Worm (Caenorhabditis elegans) whole organism, L4 larva: ENCODE measurements around the gene T04A11.1.

ENCODE experiments used
- F10B5.3 ChIP-seq: sonication (generic microtip); optimal IDR thresholded peaks from 2 replicates; lab custom pipeline; 2016; ENCODE audit warnings: mild to moderate bottlenecking, missing genetic modification characterization, missing compliant biosample characterization
- dve-1 ChIP-seq: sonication (generic microtip); optimal IDR thresholded peaks from 2 replicates; lab custom pipeline; 2017; ENCODE audit warnings: antibody characterized with exemption, mild to moderate bottlenecking, missing genetic modification characterization, missing compliant biosample characterization; ENCODE audit not compliant: insufficient read depth
- fkh-10 ChIP-seq: fragments of 150-350 bp; optimal IDR thresholded peaks from 2 replicates; lab custom pipeline; 2014; ENCODE audit warnings: missing biosample characterization, missing genetic modification reagents, missing genetic modification characterization
- lin-15B ChIP-seq: fragments of 150-350 bp; sonication (generic microtip); optimal IDR thresholded peaks from 3 replicates; lab custom pipeline; 2014; ENCODE audit warnings: missing biosample characterization, missing genetic modification characterization
- nhr-77 ChIP-seq: fragments of 150-350 bp; optimal IDR thresholded peaks from 2 replicates; lab custom pipeline; 2014; ENCODE audit warnings: missing biosample characterization, missing genetic modification characterization
- pha-4 ChIP-seq, 2 experiments: fragments of 150-350 bp in 1 of 2; fragments of 200-800 bp in 1 of 2; sonication (Bioruptor generic) in 1 of 2; IDR thresholded peaks in 1 of 2; optimal IDR thresholded peaks in 1 of 2; 2 replicates each; pipeline versions ENCODE4 v1.3.6 to Lab custom; 2014 to 2022; ENCODE audit warnings: missing genetic modification characterization in 2 of 2, missing genetic modification reagents in 2 of 2, missing biosample characterization in 1 of 2, missing compliant biosample characterization in 1 of 2
- unc-130 ChIP-seq: sonication (generic microtip); optimal IDR thresholded peaks from 2 replicates; lab custom pipeline; 2016; ENCODE audit warnings: missing genetic modification reagents, missing genetic modification characterization, missing compliant biosample characterization
- zag-1 ChIP-seq: fragments of 150-350 bp; optimal IDR thresholded peaks from 2 replicates; lab custom pipeline; 2014; ENCODE audit warnings: missing biosample characterization, missing genetic modification characterization

DNA sequence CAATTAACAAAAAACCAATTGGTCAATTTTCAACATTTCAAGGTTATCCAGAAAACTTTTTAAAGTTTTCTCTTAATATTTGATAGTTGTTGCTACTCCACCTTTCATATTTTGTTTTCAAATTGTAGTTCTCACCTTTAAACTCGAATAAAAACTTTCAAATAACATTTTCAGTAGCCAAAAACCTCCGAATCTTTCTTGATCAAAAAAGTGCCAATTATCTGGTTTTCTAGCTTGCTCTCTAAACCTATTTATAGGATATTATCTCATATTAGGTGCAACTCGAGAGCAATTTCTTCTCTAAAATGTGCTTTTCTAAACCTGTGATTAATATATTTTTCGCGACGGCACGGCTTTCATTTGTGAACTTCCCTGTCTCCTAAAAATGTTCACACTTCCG is 10.4 kb upstream of the T04A11.1 start, which contains the start of gene sru-26:
- no peak for TF ChIP-seq nhr-77 (tag; lab: Kevin White, UChicago)
- TF ChIP-seq unc-130: no peak
- TF ChIP-seq F10B5.3: no peak
- no peak for TF ChIP-seq zag-1 (tag; lab: Kevin White, UChicago)
- TF ChIP-seq lin-15B (tag; lab: Kevin White, UChicago): no peak
- no peak for TF ChIP-seq pha-4 (GFP tag; IDR thresholded peaks at IDR 0.05; lab: Robert Waterston, UW)
- TF ChIP-seq pha-4 (tag; optimal IDR thresholded peaks at IDR 0.05; lab: Kevin White, UChicago): no peak
- no peak for TF ChIP-seq dve-1 (tag; lab: Kevin White, UChicago)
- no peak for TF ChIP-seq fkh-10 (GFP tag; lab: Kevin White, UChicago)
